Fruit fly (Drosophila melanogaster) whole organism, pupa: ENCODE results near the gene CG34292.

ENCODE experiments used
- CG10348 ChIP-seq: fragments of 200-800 bp; sonication (Bioruptor generic); IDR thresholded peaks from 2 replicates; pipeline ENCODE4 v1.3.6; 2022; ENCODE audit warnings: missing biosample characterization, missing genetic modification characterization
- CG12605 ChIP-seq: fragments of 200-800 bp; sonication (Bioruptor generic); IDR thresholded peaks from 2 replicates; pipeline ENCODE4 v1.3.6; 2022; ENCODE audit warnings: missing biosample characterization, missing genetic modification characterization
- CG13204 ChIP-seq: fragments of 200-800 bp; sonication (Bioruptor generic); optimal IDR thresholded peaks from 2 replicates; lab custom pipeline; 2018; ENCODE audit warnings: missing biosample characterization, mild to moderate bottlenecking, missing genetic modification characterization, moderate library complexity
- CG14655 ChIP-seq: fragments of 200-800 bp; sonication (Bioruptor generic); optimal IDR thresholded peaks from 3 replicates; lab custom pipeline; 2017; ENCODE audit warnings: mild to moderate bottlenecking, missing biosample characterization, missing genetic modification reagents, missing genetic modification characterization
- CG15710 ChIP-seq: fragments of 200-800 bp; sonication (Bioruptor generic); optimal IDR thresholded peaks from 2 replicates; lab custom pipeline; 2018; ENCODE audit warnings: missing biosample characterization, mild to moderate bottlenecking, missing genetic modification characterization, moderate library complexity
- CG17806 ChIP-seq: fragments of 200-800 bp; sonication (Bioruptor generic); optimal IDR thresholded peaks from 2 replicates; lab custom pipeline; 2018; ENCODE audit warnings: missing biosample characterization, mild to moderate bottlenecking, missing genetic modification characterization, moderate library complexity
- CG32121 ChIP-seq: fragments of 200-800 bp; sonication (Bioruptor generic); IDR thresholded peaks from 2 replicates; pipeline ENCODE4 v1.3.6; 2022; ENCODE audit warnings: missing biosample characterization, missing genetic modification characterization
- CG34367 ChIP-seq: fragments of 200-800 bp; sonication (Bioruptor generic); optimal IDR thresholded peaks from 2 replicates; lab custom pipeline; 2018; ENCODE audit warnings: missing biosample characterization, mild to moderate bottlenecking, missing genetic modification characterization
- CG4496 ChIP-seq: fragments of 200-800 bp; sonication (Bioruptor generic); IDR thresholded peaks from 3 replicates; pipeline ENCODE4 v1.3.6; 2022; ENCODE audit warnings: missing biosample characterization, missing genetic modification characterization
- CG8159 ChIP-seq: fragments of 200-800 bp; sonication (Bioruptor generic); optimal IDR thresholded peaks from 3 replicates; lab custom pipeline; 2018; ENCODE audit warnings: missing biosample characterization, mild to moderate bottlenecking, missing genetic modification characterization, moderate library complexity
- CG8301 ChIP-seq: fragments of 200-800 bp; sonication (Bioruptor generic); optimal IDR thresholded peaks from 2 replicates; lab custom pipeline; 2018; ENCODE audit warnings: missing biosample characterization, mild to moderate bottlenecking, missing genetic modification characterization
- CG9948 ChIP-seq: fragments of 200-800 bp; sonication (Bioruptor generic); optimal IDR thresholded peaks from 2 replicates; lab custom pipeline; 2018; ENCODE audit warnings: missing biosample characterization, mild to moderate bottlenecking, missing genetic modification characterization, moderate library complexity
- D1 ChIP-seq: fragments of 200-800 bp; sonication (Bioruptor generic); optimal IDR thresholded peaks from 2 replicates; lab custom pipeline; 2018; ENCODE audit warnings: missing biosample characterization, mild to moderate bottlenecking, missing genetic modification characterization, moderate library complexity
- EcR ChIP-seq: fragments of 200-800 bp; sonication (Bioruptor generic); optimal IDR thresholded peaks from 3 replicates; lab custom pipeline; 2019; ENCODE audit warnings: missing biosample characterization, missing genetic modification characterization, mild to moderate bottlenecking, moderate library complexity, missing genetic modification reagents
- Ets98B ChIP-seq: fragments of 200-800 bp; sonication (Bioruptor generic); IDR thresholded peaks from 2 replicates; pipeline ENCODE4 v1.3.6; 2022; ENCODE audit warnings: missing biosample characterization, missing genetic modification characterization
- Pif1A ChIP-seq: fragments of 200-800 bp; sonication (Bioruptor generic); optimal IDR thresholded peaks from 3 replicates; lab custom pipeline; 2016; ENCODE audit warnings: missing biosample characterization, missing genetic modification characterization
- Pif1B ChIP-seq: fragments of 200-800 bp; sonication (Bioruptor generic); optimal IDR thresholded peaks from 3 replicates; lab custom pipeline; 2016; ENCODE audit warnings: missing biosample characterization, missing genetic modification characterization
- Snoo ChIP-seq: fragments of 200-800 bp; sonication (Bioruptor generic); optimal IDR thresholded peaks from 3 replicates; lab custom pipeline; 2017; ENCODE audit warnings: missing biosample characterization, mild to moderate bottlenecking, missing genetic modification characterization, inconsistent platforms
- fd96Ca ChIP-seq: fragments of 200-800 bp; sonication (Bioruptor generic); IDR thresholded peaks from 3 replicates; pipeline ENCODE4 v1.3.6; 2022; ENCODE audit warnings: missing biosample characterization, missing genetic modification characterization
- gl ChIP-seq: fragments of 200-800 bp; sonication (Bioruptor generic); optimal IDR thresholded peaks from 2 replicates; lab custom pipeline; 2018; ENCODE audit warnings: missing biosample characterization, mild to moderate bottlenecking, missing genetic modification characterization
- rn ChIP-seq: fragments of 200-800 bp; sonication (Bioruptor generic); IDR thresholded peaks from 2 replicates; pipeline ENCODE4 v1.3.6; 2022; ENCODE audit warnings: missing biosample characterization, missing genetic modification characterization

The CG34292 gene

dm6 chr3R:27076618-27077017 is 14.6 kb downstream of the CG34292 start:
- no peak for TF ChIP-seq CG14655 (GFP tag; lab: Kevin White, UChicago)
- TF ChIP-seq CG15710 (tag; lab: Kevin White, UChicago): no peak
- no peak for TF ChIP-seq CG8159 (tag; lab: Kevin White, UChicago)
- no peak for TF ChIP-seq CG12605
- no peak for TF ChIP-seq CG34367 (tag; lab: Kevin White, UChicago)

DNA sequence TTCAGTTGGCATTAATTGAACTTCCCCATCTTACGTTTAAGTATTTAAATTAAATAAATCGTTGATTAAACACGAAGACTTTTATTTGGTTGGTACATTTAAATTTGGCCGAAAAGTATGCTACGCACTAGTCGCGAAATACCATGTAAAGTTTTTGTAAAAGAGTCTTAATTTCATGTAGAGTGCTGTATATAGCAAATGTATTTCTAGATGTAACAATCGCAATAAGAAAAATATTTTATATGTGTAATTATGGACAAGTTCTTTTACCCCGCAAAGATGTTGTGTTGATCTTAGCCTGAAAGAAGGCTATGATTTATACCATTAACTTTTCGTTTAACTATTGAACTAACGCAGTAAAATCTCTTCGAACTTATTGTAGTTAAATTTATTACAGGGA is 20.7 kb downstream of the CG34292 start:
- no peak for TF ChIP-seq CG13204 (GFP tag; lab: Kevin White, UChicago)
- TF ChIP-seq Pif1B (GFP tag; lab: Kevin White, UChicago): no peak
- TF ChIP-seq CG15710 (tag; lab: Kevin White, UChicago): no peak
- TF ChIP-seq CG17806: no peak
- no peak for TF ChIP-seq gl (tag; lab: Kevin White, UChicago)
- TF ChIP-seq, all 21 proteins: peak for 0

dm6 chr3R:27084528-27085052 is 22.6 kb downstream of the CG34292 start:
- TF ChIP-seq fd96Ca: no peak
- TF ChIP-seq CG17806: peak; percentile 54
- peak; percentile 70; the same call in 2 of the 3 replicates for TF ChIP-seq CG4496 (GFP tag; lab: Robert Waterston, UW)
- peak; percentile 42 for TF ChIP-seq CG14655 (GFP tag; lab: Kevin White, UChicago)
- peak; percentile 11 for TF ChIP-seq gl (tag; lab: Kevin White, UChicago)
- peak; percentile 25; the same call in 1 of the 2 replicates for TF ChIP-seq CG32121 (GFP tag; lab: Robert Waterston, UW)
- TF ChIP-seq Pif1A: peak; percentile 62
- TF ChIP-seq Snoo: no peak
- TF ChIP-seq CG12605: peak; percentile 62
- TF ChIP-seq EcR (GFP tag; lab: Kevin White, UChicago): peak; percentile 91
- no peak for TF ChIP-seq rn (GFP tag; lab: Robert Waterston, UW)
- no peak for TF ChIP-seq CG15710 (tag; lab: Kevin White, UChicago)
- peak; percentile 6 for TF ChIP-seq CG8301 (tag; lab: Kevin White, UChicago)
- peak; percentile 18 for TF ChIP-seq CG9948 (tag; lab: Kevin White, UChicago)
- 0 out of 2 replicates have a peak, but pooled peaks have one; percentile 10 for TF ChIP-seq Ets98B (GFP tag; lab: Robert Waterston, UW)
- peak; percentile 74 for TF ChIP-seq CG8159 (tag; lab: Kevin White, UChicago)

DNA sequence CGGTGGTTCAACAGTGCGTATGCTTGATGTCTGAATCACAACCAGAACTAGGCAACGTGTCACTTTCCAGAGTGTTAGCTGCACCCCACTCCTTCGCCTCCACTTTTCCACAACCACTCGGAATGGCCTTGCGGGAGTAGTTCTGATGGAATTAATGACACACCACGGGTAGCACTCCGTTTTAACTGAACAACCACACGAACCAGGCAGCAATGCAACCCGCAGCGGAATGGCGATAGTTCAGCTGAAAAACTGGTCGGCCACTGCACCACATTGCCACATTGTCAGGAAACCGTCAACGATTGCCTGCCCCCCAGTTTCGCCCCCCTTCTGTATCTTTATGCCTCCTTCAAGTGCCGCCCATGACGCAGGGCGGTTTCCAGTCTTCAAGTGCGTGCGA is 25.5 kb downstream of the CG34292 start, which contains the start of gene Cpr97Ea:
Cpr97Ea (minus strand) TSS at position 230 of the 400 bp plus-strand sequence.
- TF ChIP-seq CG13204 (GFP tag; lab: Kevin White, UChicago): peak; percentile 53
- peak; percentile 70 for TF ChIP-seq EcR (GFP tag; lab: Kevin White, UChicago)
- TF ChIP-seq CG10348 (GFP tag; lab: Robert Waterston, UW): no peak

- TF ChIP-seq Pif1B (GFP tag; lab: Kevin White, UChicago) (no peak), CG8159 (tag; lab: Kevin White, UChicago) (no peak), Snoo (no peak), CG15710 (tag; lab: Kevin White, UChicago) (no peak), fd96Ca (no peak), Ets98B (GFP tag; lab: Robert Waterston, UW) (0 out of 2 replicates have a peak, but pooled peaks have one; percentile 24), D1 (no peak), CG10348 (GFP tag; lab: Robert Waterston, UW) (no peak), CG9948 (tag; lab: Kevin White, UChicago) (no peak), CG12605 (no peak), CG17806 (no peak), Pif1A (no peak), CG34367 (tag; lab: Kevin White, UChicago) (no peak), EcR (GFP tag; lab: Kevin White, UChicago) (peak; percentile 44), rn (GFP tag; lab: Robert Waterston, UW) (no peak), gl (tag; lab: Kevin White, UChicago) (no peak), CG8301 (tag; lab: Kevin White, UChicago) (no peak), CG13204 (GFP tag; lab: Kevin White, UChicago) (no peak), CG14655 (GFP tag; lab: Kevin White, UChicago) (no peak), CG4496 (GFP tag; lab: Robert Waterston, UW) (peak; percentile 15; the same call in 1 of the 3 replicates), CG32121 (GFP tag; lab: Robert Waterston, UW) (0 out of 2 replicates have a peak, but pooled peaks have one; percentile 40)
These were observed 29.1 kb downstream of the CG34292 start, which contains the start of gene Cpr97Eb for dm6 chr3R:27091106-27091505. Gene Cpr97Eb, minus strand, starts transcription at chr3R:27091130.

- TF ChIP-seq EcR (GFP tag; lab: Kevin White, UChicago): peak; percentile 72
- TF ChIP-seq CG32121 (GFP tag; lab: Robert Waterston, UW): peak; percentile 40; the same call in 1 of the 2 replicates
- peak; percentile 50 for TF ChIP-seq CG8159 (tag; lab: Kevin White, UChicago)
- TF ChIP-seq CG14655 (GFP tag; lab: Kevin White, UChicago): peak; percentile 34
- no peak for TF ChIP-seq CG13204 (GFP tag; lab: Kevin White, UChicago)
- peak; percentile 31 for TF ChIP-seq CG8301 (tag; lab: Kevin White, UChicago)
- TF ChIP-seq CG4496 (GFP tag; lab: Robert Waterston, UW): peak; percentile 80
- TF ChIP-seq fd96Ca: no peak
- TF ChIP-seq CG12605: no peak
- no peak for TF ChIP-seq Snoo
- TF ChIP-seq Ets98B (GFP tag; lab: Robert Waterston, UW): no peak
- peak; percentile 34 for TF ChIP-seq CG15710 (tag; lab: Kevin White, UChicago)
- TF ChIP-seq CG10348 (GFP tag; lab: Robert Waterston, UW): no peak
- TF ChIP-seq CG9948 (tag; lab: Kevin White, UChicago): peak; percentile 50
- TF ChIP-seq CG34367 (tag; lab: Kevin White, UChicago): peak; percentile 34
- no peak for TF ChIP-seq D1
- TF ChIP-seq Pif1B (GFP tag; lab: Kevin White, UChicago): no peak
- TF ChIP-seq rn (GFP tag; lab: Robert Waterston, UW): no peak
- TF ChIP-seq Pif1A: peak; percentile 34
- TF ChIP-seq gl (tag; lab: Kevin White, UChicago): no peak
- peak; percentile 36 for TF ChIP-seq CG17806
These were observed 30.2 kb downstream of the CG34292 start for dm6 chr3R:27092263-27092662.
